In genomic region chr2L:18144268-18144834, dm6 we compare ENCODE assay signal across 3 fruit fly cellular contexts.
TF ChIP-seq lines count a peak whose summit lies in the region.

No protein-coding gene starts in this region.

- no peak for TF ChIP-seq CTCF in whole organism, embryonic (GFP tag; optimal IDR thresholded peaks at IDR 0.05; lab: Kevin White, UChicago)

TF ChIP-seq in whole organism, embryonic, 481 proteins besides CTCF, POLR2A, EP300 and RAD21 (continues in another document):
- no peak for TF ChIP-seq NFAT (GFP tag; IDR thresholded peaks at IDR 0.05; lab: Robert Waterston, UW)
- peak; percentile 21 for TF ChIP-seq zen (tag; optimal IDR thresholded peaks at IDR 0.05; lab: Kevin White, UChicago)
- no peak for TF ChIP-seq CG8388 (GFP tag; optimal IDR thresholded peaks at IDR 0.05; lab: Kevin White, UChicago)
- TF ChIP-seq sc (optimal IDR thresholded peaks at IDR 0.05; lab: Kevin White, UChicago), result no peak
- TF ChIP-seq sc (GFP tag; optimal IDR thresholded peaks at IDR 0.05; lab: Kevin White, UChicago), result no peak
- no peak for TF ChIP-seq Doc3 (GFP tag; IDR thresholded peaks at IDR 0.05; lab: Robert Waterston, UW; ENCODE audit: partially characterized antibody)
- no peak for TF ChIP-seq CG13123 (GFP tag; optimal IDR thresholded peaks at IDR 0.05; lab: Kevin White, UChicago)
- TF ChIP-seq nom (GFP tag; optimal IDR thresholded peaks at IDR 0.05; lab: Kevin White, UChicago), result no peak
- no peak for TF ChIP-seq CG3726 (GFP tag; IDR thresholded peaks at IDR 0.05; lab: Robert Waterston, UW)
- no peak for TF ChIP-seq Hmx (GFP tag; optimal IDR thresholded peaks at IDR 0.05; lab: Kevin White, UChicago)
- peak; percentile 16 for TF ChIP-seq ftz-f1 (GFP tag; optimal IDR thresholded peaks at IDR 0.05; lab: Kevin White, UChicago)
- TF ChIP-seq Sox102F (GFP tag; optimal IDR thresholded peaks at IDR 0.05; lab: Kevin White, UChicago), result no peak
- no peak for TF ChIP-seq fru (optimal IDR thresholded peaks at IDR 0.05; lab: Kevin White, UChicago)
- no peak for TF ChIP-seq fd102C (GFP tag; optimal IDR thresholded peaks at IDR 0.05; lab: Kevin White, UChicago)
- TF ChIP-seq pros (GFP tag; optimal IDR thresholded peaks at IDR 0.05; lab: Kevin White, UChicago), result peak; percentile 24
- no peak for TF ChIP-seq grn (GFP tag; optimal IDR thresholded peaks at IDR 0.05; lab: Kevin White, UChicago)
- peak; percentile 13 for TF ChIP-seq D19A (tag; optimal IDR thresholded peaks at IDR 0.05; lab: Kevin White, UChicago)
- no peak for TF ChIP-seq CG6689 (GFP tag; IDR thresholded peaks at IDR 0.05; lab: Robert Waterston, UW)
- no peak for TF ChIP-seq hkb (optimal IDR thresholded peaks at IDR 0.05; lab: Kevin White, UChicago)
- no peak for TF ChIP-seq hkb (GFP tag; IDR thresholded peaks at IDR 0.05; lab: Robert Waterston, UW)
- TF ChIP-seq CG4424 (GFP tag; optimal IDR thresholded peaks at IDR 0.05; lab: Kevin White, UChicago), result no peak
- no peak for TF ChIP-seq Ets65A (GFP tag; lab: Kevin White, UChicago)
- peak; percentile 31 for TF ChIP-seq mirr (GFP tag; optimal IDR thresholded peaks at IDR 0.05; lab: Kevin White, UChicago)
- TF ChIP-seq H2.0 (GFP tag; IDR thresholded peaks at IDR 0.05; lab: Robert Waterston, UW), result no peak
- no peak for TF ChIP-seq gcm (GFP tag; optimal IDR thresholded peaks at IDR 0.05; lab: Kevin White, UChicago)
- TF ChIP-seq CG12942 (GFP tag; optimal IDR thresholded peaks at IDR 0.05; lab: Kevin White, UChicago), result no peak
- peak; percentile 24 for TF ChIP-seq sd (tag; optimal IDR thresholded peaks at IDR 0.05; lab: Kevin White, UChicago)
- TF ChIP-seq CG10543 (GFP tag; optimal IDR thresholded peaks at IDR 0.05; lab: Kevin White, UChicago), result peak; percentile 0
- no peak for TF ChIP-seq PHDP (tag; optimal IDR thresholded peaks at IDR 0.05; lab: Kevin White, UChicago)
- no peak for TF ChIP-seq peb (GFP tag; IDR thresholded peaks at IDR 0.05; lab: Robert Waterston, UW)
- no peak for TF ChIP-seq HmgZ (tag; optimal IDR thresholded peaks at IDR 0.05; lab: Kevin White, UChicago)
- no peak for TF ChIP-seq CG1602 (GFP tag; optimal IDR thresholded peaks at IDR 0.05; lab: Kevin White, UChicago)
- TF ChIP-seq bab2 (GFP tag; optimal IDR thresholded peaks at IDR 0.05; lab: Kevin White, UChicago), result no peak

TF ChIP-seq in whole organism, prepupa, 60 proteins besides CTCF, POLR2A, EP300 and RAD21:
- TF ChIP-seq Hr4 (GFP tag; optimal IDR thresholded peaks at IDR 0.05; lab: Kevin White, UChicago) (no peak), salr (GFP tag; optimal IDR thresholded peaks at IDR 0.05; lab: Kevin White, UChicago) (no peak), fd59A (GFP tag; optimal IDR thresholded peaks at IDR 0.05; lab: Kevin White, UChicago) (no peak), fkh (GFP tag; optimal IDR thresholded peaks at IDR 0.05; lab: Kevin White, UChicago) (peak; percentile 26), eg (GFP tag; IDR thresholded peaks at IDR 0.05; lab: Robert Waterston, UW) (no peak), vri (GFP tag; optimal IDR thresholded peaks at IDR 0.05; lab: Kevin White, UChicago) (peak; percentile 10)

TF ChIP-seq in whole organism, wandering third instar larva, 38 proteins besides CTCF, POLR2A, EP300 and RAD21:
- TF ChIP-seq Mio (GFP tag; optimal IDR thresholded peaks at IDR 0.05; lab: Kevin White, UChicago) (no peak), h (GFP tag; optimal IDR thresholded peaks at IDR 0.05; lab: Kevin White, UChicago) (peak; percentile 22), GATAd (GFP tag; optimal IDR thresholded peaks at IDR 0.05; lab: Kevin White, UChicago) (no peak), Dif (GFP tag; optimal IDR thresholded peaks at IDR 0.05; lab: Kevin White, UChicago; ENCODE audit: partially characterized antibody) (no peak), Hr83 (GFP tag; optimal IDR thresholded peaks at IDR 0.05; lab: Kevin White, UChicago; ENCODE audit: poor library complexity, severe bottlenecking) (peak; percentile 28), ey (GFP tag; optimal IDR thresholded peaks at IDR 0.05; lab: Kevin White, UChicago) (no peak), sv (GFP tag; optimal IDR thresholded peaks at IDR 0.05; lab: Kevin White, UChicago) (no peak), Sp1 (GFP tag; optimal IDR thresholded peaks at IDR 0.05; lab: Kevin White, UChicago) (no peak), Abd-B (GFP tag; optimal IDR thresholded peaks at IDR 0.05; lab: Kevin White, UChicago) (no peak), dmrt93B (GFP tag; optimal IDR thresholded peaks at IDR 0.05; lab: Kevin White, UChicago) (no peak), Hnf4 (GFP tag; optimal IDR thresholded peaks at IDR 0.05; lab: Kevin White, UChicago) (no peak), Vsx2 (GFP tag; optimal IDR thresholded peaks at IDR 0.05; lab: Kevin White, UChicago; ENCODE audit: partially characterized antibody) (no peak), CG9705 (GFP tag; optimal IDR thresholded peaks at IDR 0.05; lab: Kevin White, UChicago) (no peak), CrebA (GFP tag; optimal IDR thresholded peaks at IDR 0.05; lab: Kevin White, UChicago; ENCODE audit: borderline replicate concordance) (no peak), CG32264 (GFP tag; optimal IDR thresholded peaks at IDR 0.05; lab: Kevin White, UChicago) (no peak), HLH106 (tag; optimal IDR thresholded peaks at IDR 0.05; lab: Kevin White, UChicago) (no peak), Rel (GFP tag; optimal IDR thresholded peaks at IDR 0.05; lab: Kevin White, UChicago) (no peak), Rel (tag; optimal IDR thresholded peaks at IDR 0.05; lab: Kevin White, UChicago) (peak; percentile 76), foxo (GFP tag; optimal IDR thresholded peaks at IDR 0.05; lab: Kevin White, UChicago) (no peak), pan (optimal IDR thresholded peaks at IDR 0.05; lab: Kevin White, UChicago) (no peak), Hr78 (GFP tag; optimal IDR thresholded peaks at IDR 0.05; lab: Kevin White, UChicago) (no peak), Myc (optimal IDR thresholded peaks at IDR 0.05; lab: Kevin White, UChicago) (no peak), dsf (GFP tag; optimal IDR thresholded peaks at IDR 0.05; lab: Kevin White, UChicago; ENCODE audit: borderline replicate concordance) (no peak), usp (GFP tag; optimal IDR thresholded peaks at IDR 0.05; lab: Kevin White, UChicago) (no peak), brk (GFP tag; optimal IDR thresholded peaks at IDR 0.05; lab: Kevin White, UChicago) (no peak)
